Worm (Caenorhabditis elegans): Measurements from ENCODE around the gene sra-35.
A peak's percentile ranks its signal among the peaks of the same experiment; 100 is the strongest.

Gene sra-35

ce11 chrII:4507669-4508068 is 20.0 kb downstream of the sra-35 start (continued):
- TF ChIP-seq ces-1 (GFP tag; optimal IDR thresholded peaks at IDR 0.05) (no peak), hlh-30 (tag; optimal IDR thresholded peaks at IDR 0.05; ENCODE audit: insufficient read depth) (peak; percentile 21), lin-29 (GFP tag; IDR thresholded peaks at IDR 0.05) (no peak)

- TF ChIP-seq unc-62 (GFP tag; optimal IDR thresholded peaks at IDR 0.05 in 1 of 2) (peak in 1 of 2 experiments; percentile 93), unc-62 (tag; optimal IDR thresholded peaks at IDR 0.05) (no peak), Y48G9A.11 (GFP tag; IDR thresholded peaks at IDR 0.05) (no peak), dve-1 (tag; optimal IDR thresholded peaks at IDR 0.05; ENCODE audit: insufficient read depth) (peak; percentile 53), nhr-25 (tag; optimal IDR thresholded peaks at IDR 0.05; ENCODE audit: borderline replicate concordance, insufficient read depth) (no peak), ceh-32 (tag; optimal IDR thresholded peaks at IDR 0.05; ENCODE audit: poor library complexity) (no peak), hif-1 (tag; optimal IDR thresholded peaks at IDR 0.05) (peak in 1 of 2 experiments; percentile 49), hlh-30 (tag; optimal IDR thresholded peaks at IDR 0.05; ENCODE audit: insufficient read depth) (peak; percentile 90), ztf-7 (tag; optimal IDR thresholded peaks at IDR 0.05) (peak; percentile 12), lsy-2 (tag; optimal IDR thresholded peaks at IDR 0.05) (peak; percentile 73 to 76), R02D3.7 (tag; optimal IDR thresholded peaks at IDR 0.05) (no peak), lin-13 (GFP tag; optimal IDR thresholded peaks at IDR 0.05) (peak; percentile 23), arid-1 (GFP tag; conservative IDR thresholded peaks at IDR 0.05) (no peak), aha-1 (tag) (peak; percentile 60), mdl-1 (tag; optimal IDR thresholded peaks at IDR 0.05) (peak in 1 of 2 experiments; percentile 82), mxl-3 (GFP tag; optimal IDR thresholded peaks at IDR 0.05) (peak; percentile 46), dmd-6 (GFP tag; IDR thresholded peaks at IDR 0.05) (peak; percentile 74), mep-1 (tag; optimal IDR thresholded peaks at IDR 0.05) (peak; percentile 63), ces-1 (GFP tag; optimal IDR thresholded peaks at IDR 0.05) (peak; percentile 46), lin-38 (GFP tag; IDR thresholded peaks at IDR 0.05) (peak; percentile 45), ctbp-1 (GFP tag; IDR thresholded peaks at IDR 0.05) (peak; percentile 64; the same call in 1 of the 2 replicates), nhr-41 (GFP tag; IDR thresholded peaks at IDR 0.05) (no peak), ztf-11 (tag; optimal IDR thresholded peaks at IDR 0.05) (no peak), dpl-1 (GFP tag; optimal IDR thresholded peaks at IDR 0.05) (peak; percentile 46), rbr-2 (tag; optimal IDR thresholded peaks at IDR 0.05) (peak; percentile 74), ZK546.5 (tag; optimal IDR thresholded peaks at IDR 0.05) (no peak), tra-1 (GFP tag; IDR thresholded peaks at IDR 0.05) (no peak), hmg-1.1 (GFP tag; IDR thresholded peaks at IDR 0.05) (peak; percentile 70; the same call in 1 of the 2 replicates), ceh-20 (GFP tag; IDR thresholded peaks at IDR 0.05) (peak; percentile 40; the same call in 1 of the 2 replicates), nhr-11 (tag; optimal IDR thresholded peaks at IDR 0.05) (peak; percentile 75), pqm-1 (tag; optimal IDR thresholded peaks at IDR 0.05) (peak; percentile 15), pha-4 (GFP tag; IDR thresholded peaks at IDR 0.05) (peak; percentile 47; the same call in 1 of the 2 replicates), pha-4 (tag; optimal IDR thresholded peaks at IDR 0.05) (peak; percentile 8), mdt-29 (GFP tag; IDR thresholded peaks at IDR 0.05) (no peak), F49E8.2 (tag; optimal IDR thresholded peaks at IDR 0.05; ENCODE audit: borderline replicate concordance) (no peak), madf-9 (GFP tag; conservative IDR thresholded peaks at IDR 0.05) (no peak), lin-1 (GFP tag; IDR thresholded peaks at IDR 0.05) (0 out of 2 replicates have a peak, but pooled peaks have one; percentile 44), hlh-11 (tag; optimal IDR thresholded peaks at IDR 0.05) (peak; percentile 70), F37D6.2 (tag; optimal IDR thresholded peaks at IDR 0.05) (peak; percentile 28), nhr-28 (tag; optimal IDR thresholded peaks at IDR 0.05) (peak; percentile 35), duxl-1 (tag; optimal IDR thresholded peaks at IDR 0.05; ENCODE audit: poor library complexity) (no peak), mes-2 (tag; optimal IDR thresholded peaks at IDR 0.05; ENCODE audit: poor library complexity, severe bottlenecking) (peak; percentile 31)
Measured at ce11 chrII:4506552-4507291, 21.0 kb downstream of the sra-35 start.

Measured in whole organism, L4 larva.